Worm (Caenorhabditis elegans): Measurements from ENCODE around the gene clec-58.
A peak's percentile ranks its signal among the peaks of the same experiment; 100 is the strongest.

clec-58 gene

DNA sequence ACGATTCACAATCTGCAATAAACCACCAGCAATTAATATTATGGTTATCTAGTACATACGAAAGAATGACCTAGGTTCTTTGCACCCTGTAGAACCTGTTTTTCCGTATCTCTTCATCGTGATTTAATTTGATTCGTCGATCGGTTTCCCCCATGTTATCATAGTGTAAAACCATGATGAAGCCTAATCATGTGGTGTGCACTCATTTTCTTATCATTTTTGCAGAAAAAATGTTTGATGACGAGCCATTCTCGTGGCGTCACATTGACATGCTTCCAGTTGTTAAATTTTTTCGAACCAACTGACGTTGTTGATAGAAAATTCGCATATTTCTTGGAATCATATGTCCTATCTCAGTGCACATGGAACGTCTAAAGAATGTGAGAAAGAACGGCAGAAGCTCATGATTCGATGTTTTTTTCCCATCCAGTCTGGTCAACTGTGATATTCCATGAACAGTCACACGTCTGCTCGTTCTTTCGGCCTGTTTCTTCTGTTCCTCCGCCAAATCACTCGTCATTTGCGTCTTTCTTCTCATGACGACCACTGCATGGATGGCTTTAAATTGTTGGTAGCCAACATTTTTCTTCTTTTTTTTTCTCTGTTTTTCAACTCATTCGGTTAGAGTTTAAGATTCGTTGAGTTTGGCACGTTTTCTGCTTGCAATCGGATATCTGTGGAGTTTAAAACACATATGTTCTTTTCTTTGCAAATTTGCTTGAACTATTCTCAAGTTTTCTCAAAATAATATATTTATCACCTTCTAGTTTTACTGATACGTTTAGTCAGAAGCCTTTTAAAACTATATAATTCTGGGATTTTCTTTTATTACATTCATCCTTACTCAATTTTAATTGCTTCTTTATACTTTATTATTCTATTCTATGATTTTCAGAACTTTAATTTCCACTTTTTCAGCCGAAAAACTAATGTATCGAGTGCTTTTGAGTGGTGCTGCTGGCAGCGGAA lies 28.3 kb downstream of the clec-58 start, which contains the start of gene ZK673.2 (continued):
- TF ChIP-seq F57C9.4 (tag; optimal IDR thresholded peaks at IDR 0.05) (no peak), snpc-1.1 (tag; optimal IDR thresholded peaks at IDR 0.05; ENCODE audit: insufficient read depth) (no peak), ccch-3 (GFP tag; optimal IDR thresholded peaks at IDR 0.05) (no peak), ztf-26 (tag; optimal IDR thresholded peaks at IDR 0.05) (peak; percentile 43), mxl-1 (tag; optimal IDR thresholded peaks at IDR 0.05) (no peak), K11D2.4 (GFP tag; IDR thresholded peaks at IDR 0.05) (no peak), ztf-18 (tag; optimal IDR thresholded peaks at IDR 0.05) (no peak), unc-130 (GFP tag; optimal IDR thresholded peaks at IDR 0.05) (no peak), madf-3 (GFP tag; IDR thresholded peaks at IDR 0.05) (no peak), let-526 (GFP tag; IDR thresholded peaks at IDR 0.05) (no peak), hmg-1.2 (GFP tag; IDR thresholded peaks at IDR 0.05) (no peak), fkh-3 (tag; optimal IDR thresholded peaks at IDR 0.05) (no peak), ztf-6 (GFP tag; IDR thresholded peaks at IDR 0.05) (no peak), B0035.1 (tag; optimal IDR thresholded peaks at IDR 0.05) (no peak), rpc-1 (optimal IDR thresholded peaks at IDR 0.05) (no peak), rpc-1 (tag; optimal IDR thresholded peaks at IDR 0.05) (no peak), sptf-2 (GFP tag; optimal IDR thresholded peaks at IDR 0.05) (no peak), ceh-91 (GFP tag; IDR thresholded peaks at IDR 0.05) (no peak), madf-10 (tag; optimal IDR thresholded peaks at IDR 0.05) (no peak), bed-1 (GFP tag; IDR thresholded peaks at IDR 0.05) (no peak), bed-2 (GFP tag; IDR thresholded peaks at IDR 0.05) (no peak), pbrm-1 (GFP tag; IDR thresholded peaks at IDR 0.05) (no peak), nhr-27 (tag; optimal IDR thresholded peaks at IDR 0.05) (no peak), zfh-2 (GFP tag; conservative IDR thresholded peaks at IDR 0.05) (no peak), snpc-3.4 (tag; optimal IDR thresholded peaks at IDR 0.05) (no peak), F23B12.7 (tag; optimal IDR thresholded peaks at IDR 0.05; ENCODE audit: insufficient read depth) (no peak), B0019.2 (GFP tag; conservative IDR thresholded peaks at IDR 0.05) (no peak), akir-1 (GFP tag; optimal IDR thresholded peaks at IDR 0.05) (no peak), C06A6.2 (GFP tag; conservative IDR thresholded peaks at IDR 0.05) (0 out of 2 replicates have a peak, but pooled peaks have one; percentile 11), F33H1.4 (GFP tag; IDR thresholded peaks at IDR 0.05) (no peak), nfya-1 (tag; optimal IDR thresholded peaks at IDR 0.05; ENCODE audit: borderline replicate concordance, insufficient read depth) (no peak), die-1 (tag; optimal IDR thresholded peaks at IDR 0.05) (no peak), ets-4 (GFP tag; optimal IDR thresholded peaks at IDR 0.05) (peak; percentile 23), ztf-22 (GFP tag; optimal IDR thresholded peaks at IDR 0.05) (peak; percentile 80), nfya-2 (GFP tag; IDR thresholded peaks at IDR 0.05) (no peak), ceh-100 (GFP tag; IDR thresholded peaks at IDR 0.05) (no peak), Y95B8A.8 (GFP tag; IDR thresholded peaks at IDR 0.05) (no peak), nfyb-1 (GFP tag; IDR thresholded peaks at IDR 0.05) (no peak), hlh-26 (GFP tag; conservative IDR thresholded peaks at IDR 0.05) (no peak), snpc-4 (GFP tag; optimal IDR thresholded peaks at IDR 0.05) (no peak), snpc-4 (tag; optimal IDR thresholded peaks at IDR 0.05) (no peak), dpff-1 (tag; optimal IDR thresholded peaks at IDR 0.05) (no peak), madf-6 (GFP tag; IDR thresholded peaks at IDR 0.05) (peak; percentile 9; the same call in 1 of the 2 replicates), gei-17 (GFP tag; optimal IDR thresholded peaks at IDR 0.05) (no peak), attf-3 (GFP tag; conservative IDR thresholded peaks at IDR 0.05) (no peak), aptf-2 (GFP tag; conservative IDR thresholded peaks at IDR 0.05) (no peak), nhr-80 (tag; optimal IDR thresholded peaks at IDR 0.05) (peak; percentile 90)
